Fruit fly (Drosophila melanogaster) whole organism, embryonic: ENCODE results near the gene kud.
A peak's percentile ranks its signal among the peaks of the same experiment; 100 is the strongest.

Experiments used
- BEAF-32 ChIP-seq: fragments of 200-800 bp; sonication (Bioruptor generic); optimal IDR thresholded peaks from 3 replicates; lab custom pipeline; 2017; ENCODE audit warnings: missing biosample characterization, missing genetic modification characterization, mild to moderate bottlenecking, moderate library complexity, missing genetic modification reagents
- Bdp1 ChIP-seq: fragments of 200-800 bp; sonication (Bioruptor generic); optimal IDR thresholded peaks from 3 replicates; lab custom pipeline; 2016; ENCODE audit warnings: missing biosample characterization, missing genetic modification characterization
- Blimp-1 ChIP-seq: fragments of 200-800 bp; sonication (Bioruptor generic); optimal IDR thresholded peaks from 3 replicates; lab custom pipeline; 2018; ENCODE audit warnings: missing biosample characterization, missing genetic modification characterization, mild to moderate bottlenecking, moderate library complexity, missing genetic modification reagents
- CG11560 ChIP-seq: fragments of 200-800 bp; sonication (Bioruptor generic); IDR thresholded peaks from 3 replicates; pipeline ENCODE4 v1.3.6; 2022; ENCODE audit warnings: missing biosample characterization, missing genetic modification characterization
- CG1233 ChIP-seq: fragments of 200-800 bp; sonication (Bioruptor generic); optimal IDR thresholded peaks from 4 replicates; lab custom pipeline; 2018; ENCODE audit warnings: missing biosample characterization, mild to moderate bottlenecking, missing genetic modification characterization
- CG14441 ChIP-seq: fragments of 200-800 bp; sonication (Bioruptor generic); IDR thresholded peaks from 2 replicates; pipeline ENCODE4 v1.3.6; 2022; ENCODE audit warnings: missing biosample characterization, missing genetic modification characterization
- CG15514 ChIP-seq: fragments of 200-800 bp; sonication (Bioruptor generic); optimal IDR thresholded peaks from 3 replicates; lab custom pipeline; 2017; ENCODE audit warnings: missing biosample characterization, missing genetic modification characterization, mild to moderate bottlenecking, moderate library complexity, missing genetic modification reagents
- CG17612 ChIP-seq: fragments of 200-800 bp; sonication (Bioruptor generic); IDR thresholded peaks from 2 replicates; pipeline ENCODE4 v1.3.6; 2022; ENCODE audit warnings: missing biosample characterization, missing genetic modification characterization
- CG18262 ChIP-seq: fragments of 200-800 bp; optimal IDR thresholded peaks from 3 replicates; lab custom pipeline; 2019; ENCODE audit warnings: missing biosample characterization, mild to moderate bottlenecking, missing genetic modification characterization, moderate library complexity
- CG3995 ChIP-seq: fragments of 200-800 bp; sonication (Bioruptor generic); optimal IDR thresholded peaks from 3 replicates; lab custom pipeline; 2016; ENCODE audit warnings: missing biosample characterization, missing genetic modification characterization
- CG4854 ChIP-seq: fragments of 200-800 bp; sonication (Bioruptor generic); optimal IDR thresholded peaks from 2 replicates; lab custom pipeline; 2016; ENCODE audit warnings: missing biosample characterization, missing genetic modification characterization, inconsistent platforms
- CG6654 ChIP-seq: fragments of 200-800 bp; sonication (Bioruptor generic); optimal IDR thresholded peaks from 2 replicates; lab custom pipeline; 2017; ENCODE audit warnings: missing biosample characterization, mild to moderate bottlenecking, missing genetic modification characterization
- CG6813 ChIP-seq: fragments of 200-800 bp; sonication (Bioruptor generic); optimal IDR thresholded peaks from 2 replicates; lab custom pipeline; 2017; ENCODE audit warnings: missing biosample characterization, missing genetic modification characterization, mild to moderate bottlenecking, moderate library complexity, missing genetic modification reagents
- CG9609 ChIP-seq: fragments of 200-800 bp; sonication (Bioruptor generic); optimal IDR thresholded peaks from 3 replicates; lab custom pipeline; 2016; ENCODE audit warnings: missing biosample characterization, missing genetic modification characterization
- CG9797 ChIP-seq: fragments of 200-800 bp; sonication (Bioruptor generic); optimal IDR thresholded peaks from 3 replicates; lab custom pipeline; 2018; ENCODE audit warnings: missing biosample characterization, mild to moderate bottlenecking, missing genetic modification characterization
- CkIIα-i1 ChIP-seq: fragments of 200-800 bp; sonication (Bioruptor generic); IDR thresholded peaks from 2 replicates; pipeline ENCODE4 v1.3.6; 2022; ENCODE audit warnings: missing biosample characterization, missing genetic modification characterization
- Dad ChIP-seq: fragments of 200-800 bp; sonication (Bioruptor generic); optimal IDR thresholded peaks from 3 replicates; lab custom pipeline; 2016; ENCODE audit warnings: missing biosample characterization, missing genetic modification characterization
- Dip3 ChIP-seq: fragments of 200-800 bp; sonication (Bioruptor generic); optimal IDR thresholded peaks from 3 replicates; lab custom pipeline; 2016; ENCODE audit warnings: missing biosample characterization, missing genetic modification characterization
- Doc2 ChIP-seq: fragments of 200-800 bp; sonication (Bioruptor generic); IDR thresholded peaks from 2 replicates; pipeline ENCODE4 v1.3.6; 2022; ENCODE audit warnings: missing biosample characterization, missing genetic modification characterization
- ERR ChIP-seq: fragments of 200-800 bp; sonication (Bioruptor generic); optimal IDR thresholded peaks from 2 replicates; lab custom pipeline; 2016; ENCODE audit warnings: missing biosample characterization, missing genetic modification characterization
- Ets65A ChIP-seq: fragments of 200-800 bp; sonication (Bioruptor generic); peaks from one replicate; lab custom pipeline; 2016; ENCODE audit warnings: missing biosample characterization, missing genetic modification characterization
- Gug ChIP-seq: fragments of 200-800 bp; sonication (Bioruptor generic); IDR thresholded peaks from 4 replicates; pipeline ENCODE4 v1.3.6; 2022; ENCODE audit warnings: missing biosample characterization, missing genetic modification characterization
- Jarid2 ChIP-seq: fragments of 200-800 bp; sonication (Bioruptor generic); optimal IDR thresholded peaks from 3 replicates; lab custom pipeline; 2017; ENCODE audit warnings: mild to moderate bottlenecking, missing biosample characterization, missing genetic modification reagents, missing genetic modification characterization
- Kr ChIP-seq: fragments of 200-800 bp; sonication (Bioruptor generic); optimal IDR thresholded peaks from 2 replicates; lab custom pipeline; 2017; ENCODE audit warnings: missing biosample characterization, mild to moderate bottlenecking, missing genetic modification characterization
- Neu2 ChIP-seq: fragments of 200-800 bp; sonication (Bioruptor generic); optimal IDR thresholded peaks from 3 replicates; lab custom pipeline; 2016; ENCODE audit warnings: missing biosample characterization, missing genetic modification characterization, borderline replicate concordance
- Opbp ChIP-seq: fragments of 200-800 bp; sonication (Bioruptor generic); IDR thresholded peaks from 3 replicates; pipeline ENCODE4 v1.3.6; 2022; ENCODE audit warnings: missing biosample characterization, missing genetic modification characterization; ENCODE audit not compliant: partially characterized antibody
- Sry-β ChIP-seq: fragments of 200-800 bp; sonication (Bioruptor generic); optimal IDR thresholded peaks from 2 replicates; lab custom pipeline; 2018; ENCODE audit warnings: missing biosample characterization, mild to moderate bottlenecking, missing genetic modification characterization, moderate library complexity
- Tbp ChIP-seq: fragments of >200 bp; optimal IDR thresholded peaks from 2 replicates; lab custom pipeline; 2018; ENCODE audit warnings: missing biosample characterization, missing genetic modification characterization
- Xbp1 ChIP-seq: fragments of 200-800 bp; sonication (Bioruptor generic); optimal IDR thresholded peaks from 3 replicates; lab custom pipeline; 2016; ENCODE audit warnings: missing biosample characterization, mild to moderate bottlenecking, missing genetic modification characterization
- YL-1 ChIP-seq: fragments of 200-800 bp; sonication (Bioruptor generic); optimal IDR thresholded peaks from 3 replicates; lab custom pipeline; 2017; ENCODE audit warnings: missing biosample characterization, mild to moderate bottlenecking, missing genetic modification characterization
- ab ChIP-seq: fragments of 200-800 bp; sonication (Bioruptor generic); optimal IDR thresholded peaks from 2 replicates; lab custom pipeline; 2016; ENCODE audit warnings: missing biosample characterization, missing genetic modification characterization
- bbx ChIP-seq: fragments of 200-800 bp; sonication (Bioruptor generic); IDR thresholded peaks from 2 replicates; pipeline ENCODE4 v1.3.6; 2022; ENCODE audit warnings: missing biosample characterization, missing genetic modification characterization; ENCODE audit not compliant: partially characterized antibody
- cad ChIP-seq: fragments of >200 bp; optimal IDR thresholded peaks from 2 replicates; lab custom pipeline; 2017; ENCODE audit warnings: missing biosample characterization, missing genetic modification characterization
- ci ChIP-seq: fragments of 200-800 bp; sonication (Bioruptor generic); IDR thresholded peaks from 3 replicates; pipeline ENCODE4 v1.3.6; 2022; ENCODE audit warnings: missing biosample characterization, missing genetic modification characterization
- dan ChIP-seq: fragments of 200-800 bp; sonication (Bioruptor generic); IDR thresholded peaks from 2 replicates; pipeline ENCODE4 v1.3.6; 2022; ENCODE audit warnings: missing biosample characterization, missing genetic modification characterization
- eve ChIP-seq, 2 experiments: fragments of >200 bp; optimal IDR thresholded peaks; 2 replicates each; lab custom pipeline; 2017; ENCODE audit warnings: missing biosample characterization in 2 of 2, missing genetic modification characterization in 2 of 2
- fd3F ChIP-seq: fragments of 200-800 bp; sonication (Bioruptor generic); optimal IDR thresholded peaks from 2 replicates; lab custom pipeline; 2018; ENCODE audit warnings: missing biosample characterization, mild to moderate bottlenecking, missing genetic modification characterization, moderate library complexity
- gcm ChIP-seq: fragments of 200-800 bp; sonication (Bioruptor generic); optimal IDR thresholded peaks from 2 replicates; lab custom pipeline; 2019; ENCODE audit warnings: missing biosample characterization, mild to moderate bottlenecking, missing genetic modification characterization, moderate library complexity
- gfzf ChIP-seq: fragments of 200-800 bp; sonication (Bioruptor generic); optimal IDR thresholded peaks from 2 replicates; lab custom pipeline; 2016; ENCODE audit warnings: missing biosample characterization, mild to moderate bottlenecking, missing genetic modification characterization, moderate library complexity
- oc ChIP-seq: fragments of 200-800 bp; sonication (Bioruptor generic); optimal IDR thresholded peaks from 2 replicates; lab custom pipeline; 2018; ENCODE audit warnings: missing biosample characterization, mild to moderate bottlenecking, missing genetic modification characterization, moderate library complexity
- prd ChIP-seq, 3 experiments: fragments of >200 bp in 2 of 3; fragments of 200-800 bp in 1 of 3; sonication (Bioruptor generic) in 1 of 3; optimal IDR thresholded peaks in 2 of 3; IDR thresholded peaks in 1 of 3; 2 replicates in 2 of 3; 3 replicates in 1 of 3; pipeline versions ENCODE4 v1.3.6 to Lab custom; 2017 to 2022; ENCODE audit warnings: missing biosample characterization in 1 of 3, missing genetic modification characterization in 1 of 3
- pum ChIP-seq: fragments of 200-800 bp; sonication (Bioruptor generic); optimal IDR thresholded peaks from 2 replicates; lab custom pipeline; 2016; ENCODE audit warnings: missing biosample characterization, missing genetic modification characterization
- salm ChIP-seq: fragments of 200-800 bp; sonication (Bioruptor generic); optimal IDR thresholded peaks from 2 replicates; lab custom pipeline; 2018; ENCODE audit warnings: missing biosample characterization, mild to moderate bottlenecking, missing genetic modification characterization
- scrt ChIP-seq: fragments of 200-800 bp; sonication (Bioruptor generic); optimal IDR thresholded peaks from 2 replicates; lab custom pipeline; 2018; ENCODE audit warnings: missing biosample characterization, mild to moderate bottlenecking, missing genetic modification characterization, moderate library complexity
- sens-2 ChIP-seq: fragments of 200-800 bp; sonication (Bioruptor generic); IDR thresholded peaks from 2 replicates; pipeline ENCODE4 v1.3.6; 2022; ENCODE audit warnings: missing biosample characterization, missing genetic modification characterization
- seq ChIP-seq: fragments of 200-800 bp; sonication (Bioruptor generic); IDR thresholded peaks from 2 replicates; pipeline ENCODE4 v1.3.6; 2022; ENCODE audit warnings: missing biosample characterization, missing genetic modification characterization
- stwl ChIP-seq: fragments of 200-800 bp; sonication (Bioruptor generic); optimal IDR thresholded peaks from 3 replicates; lab custom pipeline; 2018; ENCODE audit warnings: missing biosample characterization, mild to moderate bottlenecking, missing genetic modification characterization, moderate library complexity
- vfl ChIP-seq: fragments of 200-800 bp; sonication (Bioruptor generic); optimal IDR thresholded peaks from 2 replicates; lab custom pipeline; 2016; ENCODE audit warnings: missing biosample characterization, missing genetic modification characterization
- z ChIP-seq: fragments of 200-800 bp; sonication (Bioruptor generic); IDR thresholded peaks from 3 replicates; pipeline ENCODE4 v1.3.6; 2022; ENCODE audit warnings: missing biosample characterization, missing genetic modification characterization

kud gene

DNA sequence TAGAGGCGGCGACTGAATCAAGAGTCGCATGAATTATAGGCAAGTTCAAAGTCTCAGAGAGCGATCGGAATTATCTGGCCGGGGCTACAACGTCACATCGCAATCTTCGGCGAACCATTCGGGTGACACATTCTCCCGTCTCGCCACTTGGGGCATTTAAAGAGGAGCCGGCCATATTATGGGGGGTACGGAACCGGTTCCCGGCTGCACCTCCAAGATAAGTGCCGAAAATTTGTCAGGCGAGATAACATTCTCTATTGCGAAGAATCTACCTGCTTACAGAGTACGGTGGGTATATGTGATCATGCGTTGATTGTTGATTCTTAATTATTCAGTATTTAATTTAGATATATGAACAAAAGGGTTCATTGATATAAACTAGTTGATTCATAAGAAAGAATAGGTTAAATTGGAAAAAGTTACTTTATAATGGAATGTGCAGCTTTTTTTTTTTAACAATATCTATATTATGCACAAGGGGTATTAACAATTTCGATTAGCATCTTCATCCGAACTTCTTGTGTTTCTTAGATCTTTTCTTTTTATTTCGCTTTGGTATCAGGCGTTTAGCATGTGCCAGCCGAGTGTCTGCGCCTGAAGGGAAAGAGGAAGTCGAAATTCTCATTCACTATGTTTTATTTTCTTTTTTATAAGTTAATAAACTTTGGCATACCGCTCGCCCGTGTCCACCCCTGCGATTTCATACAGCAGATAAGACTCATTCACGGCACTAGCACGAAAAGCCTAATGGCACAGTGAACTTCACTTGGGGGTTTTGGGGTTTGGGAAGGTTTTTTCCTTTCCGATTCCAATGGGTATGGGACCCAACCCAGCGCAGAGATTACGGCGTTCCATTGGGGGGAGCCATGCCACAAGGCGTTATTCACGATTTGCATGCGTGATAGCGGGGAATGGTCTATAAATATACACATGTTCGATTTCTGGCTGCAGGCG lies 43.0 kb downstream of the kud start (continued):
- TF ChIP-seq Jarid2 (GFP tag; lab: Kevin White, UChicago) (no peak), CG6654 (GFP tag; lab: Kevin White, UChicago) (peak; percentile 34), CG6813 (GFP tag; lab: Kevin White, UChicago) (no peak), prd (optimal IDR thresholded peaks at IDR 0.05; lab: Kevin White, UChicago) (no peak), prd (GFP tag; IDR thresholded peaks at IDR 0.05; lab: Robert Waterston, UW) (peak; percentile 66), CG14441 (GFP tag; lab: Robert Waterston, UW) (peak; percentile 66), ab (GFP tag; lab: Kevin White, UChicago) (no peak), BEAF-32 (no peak), stwl (tag; lab: Kevin White, UChicago) (no peak), Neu2 (no peak), YL-1 (no peak), Tbp (GFP tag; lab: Kevin White, UChicago) (no peak), Dad (no peak), Blimp-1 (GFP tag; lab: Kevin White, UChicago) (peak; percentile 73), scrt (no peak), vfl (no peak), seq (GFP tag; lab: Robert Waterston, UW) (no peak), CkIIα-i1 (no peak), salm (tag; lab: Kevin White, UChicago) (no peak), sens-2 (GFP tag; lab: Robert Waterston, UW) (no peak), pum (GFP tag; lab: Kevin White, UChicago) (no peak), Doc2 (GFP tag; lab: Robert Waterston, UW) (no peak), CG4854 (peak; percentile 26), oc (tag; lab: Kevin White, UChicago) (no peak), dan (no peak), CG18262 (peak; percentile 62), Sry-β (GFP tag; lab: Kevin White, UChicago) (no peak), cad (no peak), Opbp (GFP tag; lab: Robert Waterston, UW) (no peak), CG1233 (GFP tag; lab: Kevin White, UChicago) (no peak), Xbp1 (GFP tag; lab: Kevin White, UChicago) (peak; percentile 66), Bdp1 (GFP tag; lab: Kevin White, UChicago) (no peak), CG9797 (no peak), CG9609 (no peak), gfzf (GFP tag; lab: Kevin White, UChicago) (no peak), Kr (GFP tag; lab: Kevin White, UChicago) (no peak), ERR (GFP tag; lab: Kevin White, UChicago) (no peak), ci (GFP tag; lab: Robert Waterston, UW) (no peak), eve (GFP tag; optimal IDR thresholded peaks at IDR 0.05; lab: Kevin White, UChicago) (peak in 1 of 2 experiments; percentile 12), CG3995 (no peak), z (GFP tag; lab: Robert Waterston, UW) (no peak), fd3F (GFP tag; lab: Kevin White, UChicago) (no peak), CG17612 (GFP tag; lab: Robert Waterston, UW) (no peak), CG11560 (tag; lab: Robert Waterston, UW) (no peak), gcm (no peak), Gug (GFP tag; lab: Robert Waterston, UW) (no peak), CG15514 (GFP tag; lab: Kevin White, UChicago) (peak; percentile 81), Ets65A (GFP tag; lab: Kevin White, UChicago) (peak; percentile 80), Dip3 (GFP tag; lab: Kevin White, UChicago) (peak; percentile 68), bbx (GFP tag; lab: Robert Waterston, UW) (no peak)
